Worm (Caenorhabditis elegans): ENCODE data around the gene scl-5.

scl-5 gene

ce11 chrIV:13046848-13047247, 17.0 kb upstream of the scl-5 start, which contains the start of gene scl-9:
Gene scl-9, plus strand, starts transcription at chrIV:13047148.
- TF ChIP-seq T22C8.4 (GFP tag; IDR thresholded peaks at IDR 0.05) (no peak), ztf-23 (GFP tag; IDR thresholded peaks at IDR 0.05) (no peak), cog-1 (tag; optimal IDR thresholded peaks at IDR 0.05) (no peak), klf-2 (GFP tag; conservative IDR thresholded peaks at IDR 0.05) (no peak), tab-1 (GFP tag; IDR thresholded peaks at IDR 0.05) (no peak), ref-1 (GFP tag; conservative IDR thresholded peaks at IDR 0.05) (no peak), med-1 (GFP tag; optimal IDR thresholded peaks at IDR 0.05; ENCODE audit: insufficient read depth) (no peak), flt-1 (GFP tag; IDR thresholded peaks at IDR 0.05) (no peak), ztf-29 (GFP tag; IDR thresholded peaks at IDR 0.05) (no peak)

- TF ChIP-seq ztf-23 (GFP tag; IDR thresholded peaks at IDR 0.05) (no peak), med-1 (GFP tag; optimal IDR thresholded peaks at IDR 0.05; ENCODE audit: insufficient read depth) (no peak), ref-1 (GFP tag; conservative IDR thresholded peaks at IDR 0.05) (no peak), cog-1 (tag; optimal IDR thresholded peaks at IDR 0.05) (no peak), ztf-29 (GFP tag; IDR thresholded peaks at IDR 0.05) (no peak)
Observed at ce11 chrIV:13048157-13048556, 15.7 kb upstream of the scl-5 start, which contains the start of gene scl-10. Gene scl-10, plus strand, starts transcription at chrIV:13048457.

- no peak for TF ChIP-seq ref-1 (GFP tag; conservative IDR thresholded peaks at IDR 0.05)
- TF ChIP-seq T22C8.4 (GFP tag; IDR thresholded peaks at IDR 0.05): no peak
- TF ChIP-seq cog-1 (tag; optimal IDR thresholded peaks at IDR 0.05): no peak
- TF ChIP-seq klf-2 (GFP tag; conservative IDR thresholded peaks at IDR 0.05): no peak
- TF ChIP-seq ztf-29 (GFP tag; IDR thresholded peaks at IDR 0.05): no peak
- TF ChIP-seq flt-1 (GFP tag; IDR thresholded peaks at IDR 0.05): no peak
- TF ChIP-seq tab-1 (GFP tag; IDR thresholded peaks at IDR 0.05): no peak
- TF ChIP-seq med-1 (GFP tag; optimal IDR thresholded peaks at IDR 0.05; ENCODE audit: insufficient read depth): no peak
- no peak for TF ChIP-seq ztf-23 (GFP tag; IDR thresholded peaks at IDR 0.05)
Observed at ce11 chrIV:13051073-13051472, 12.7 kb upstream of the scl-5 start, which contains the start of gene scl-11. Gene scl-11, plus strand, starts transcription at chrIV:13051373.

ce11 chrIV:13052568-13052967, 11.2 kb upstream of the scl-5 start, which contains the start of gene F49E11.7:
Gene F49E11.7, plus strand, starts transcription at chrIV:13052868.
- TF ChIP-seq ztf-23 (GFP tag; IDR thresholded peaks at IDR 0.05) (no peak), flt-1 (GFP tag; IDR thresholded peaks at IDR 0.05) (no peak), med-1 (GFP tag; optimal IDR thresholded peaks at IDR 0.05; ENCODE audit: insufficient read depth) (no peak), tab-1 (GFP tag; IDR thresholded peaks at IDR 0.05) (no peak), T22C8.4 (GFP tag; IDR thresholded peaks at IDR 0.05) (no peak), ref-1 (GFP tag; conservative IDR thresholded peaks at IDR 0.05) (no peak), cog-1 (tag; optimal IDR thresholded peaks at IDR 0.05) (no peak), klf-2 (GFP tag; conservative IDR thresholded peaks at IDR 0.05) (no peak), ztf-29 (GFP tag; IDR thresholded peaks at IDR 0.05) (no peak)

ce11 chrIV:13056026-13056425, 7.8 kb upstream of the scl-5 start, which contains the start of gene scl-1:
Gene scl-1, plus strand, starts transcription at chrIV:13056326.
- TF ChIP-seq T22C8.4 (GFP tag; IDR thresholded peaks at IDR 0.05): no peak
- TF ChIP-seq ztf-23 (GFP tag; IDR thresholded peaks at IDR 0.05): no peak
- TF ChIP-seq tab-1 (GFP tag; IDR thresholded peaks at IDR 0.05): no peak
- no peak for TF ChIP-seq ref-1 (GFP tag; conservative IDR thresholded peaks at IDR 0.05)
- TF ChIP-seq med-1 (GFP tag; optimal IDR thresholded peaks at IDR 0.05; ENCODE audit: insufficient read depth): no peak
- TF ChIP-seq klf-2 (GFP tag; conservative IDR thresholded peaks at IDR 0.05): no peak
- TF ChIP-seq ztf-29 (GFP tag; IDR thresholded peaks at IDR 0.05): no peak
- no peak for TF ChIP-seq cog-1 (tag; optimal IDR thresholded peaks at IDR 0.05)
- no peak for TF ChIP-seq flt-1 (GFP tag; IDR thresholded peaks at IDR 0.05)

ce11 chrIV:13057418-13057817, 6.4 kb upstream of the scl-5 start, which contains the start of gene scl-2:
Gene scl-2, plus strand, starts transcription at chrIV:13057710.
- TF ChIP-seq flt-1 (GFP tag; IDR thresholded peaks at IDR 0.05) (no peak), cog-1 (tag; optimal IDR thresholded peaks at IDR 0.05) (no peak), T22C8.4 (GFP tag; IDR thresholded peaks at IDR 0.05) (no peak), ref-1 (GFP tag; conservative IDR thresholded peaks at IDR 0.05) (no peak), med-1 (GFP tag; optimal IDR thresholded peaks at IDR 0.05; ENCODE audit: insufficient read depth) (no peak), ztf-23 (GFP tag; IDR thresholded peaks at IDR 0.05) (no peak), klf-2 (GFP tag; conservative IDR thresholded peaks at IDR 0.05) (no peak), tab-1 (GFP tag; IDR thresholded peaks at IDR 0.05) (no peak), ztf-29 (GFP tag; IDR thresholded peaks at IDR 0.05) (no peak)

- TF ChIP-seq flt-1 (GFP tag; IDR thresholded peaks at IDR 0.05): no peak
- TF ChIP-seq med-1 (GFP tag; optimal IDR thresholded peaks at IDR 0.05; ENCODE audit: insufficient read depth): no peak
- no peak for TF ChIP-seq cog-1 (tag; optimal IDR thresholded peaks at IDR 0.05)
- TF ChIP-seq tab-1 (GFP tag; IDR thresholded peaks at IDR 0.05): no peak
- TF ChIP-seq klf-2 (GFP tag; conservative IDR thresholded peaks at IDR 0.05): no peak
- TF ChIP-seq T22C8.4 (GFP tag; IDR thresholded peaks at IDR 0.05): no peak
- TF ChIP-seq ztf-29 (GFP tag; IDR thresholded peaks at IDR 0.05): no peak
- TF ChIP-seq ztf-23 (GFP tag; IDR thresholded peaks at IDR 0.05): no peak
- TF ChIP-seq ref-1 (GFP tag; conservative IDR thresholded peaks at IDR 0.05): no peak
Observed at ce11 chrIV:13059284-13059683, 4.5 kb upstream of the scl-5 start, which contains the start of gene scl-3. Gene scl-3, plus strand, starts transcription at chrIV:13059584.

- TF ChIP-seq klf-2 (GFP tag; conservative IDR thresholded peaks at IDR 0.05) (no peak), T22C8.4 (GFP tag; IDR thresholded peaks at IDR 0.05) (no peak), ztf-23 (GFP tag; IDR thresholded peaks at IDR 0.05) (no peak)
Observed at ce11 chrIV:13066044-13066443, 2.2 kb downstream of the scl-5 start.

ce11 chrIV:13067200-13067599, 3.4 kb downstream of the scl-5 start, which contains the start of gene col-131:
Gene col-131, minus strand, starts transcription at chrIV:13067300.
- TF ChIP-seq flt-1 (GFP tag; IDR thresholded peaks at IDR 0.05): no peak

ce11 chrIV:13068451-13068850, 4.6 kb downstream of the scl-5 start, which contains the start of gene scl-6:
Gene scl-6, plus strand, starts transcription at chrIV:13068751.
- TF ChIP-seq med-1 (GFP tag; optimal IDR thresholded peaks at IDR 0.05; ENCODE audit: insufficient read depth) (no peak), klf-2 (GFP tag; conservative IDR thresholded peaks at IDR 0.05) (no peak), tab-1 (GFP tag; IDR thresholded peaks at IDR 0.05) (no peak), flt-1 (GFP tag; IDR thresholded peaks at IDR 0.05) (no peak), ref-1 (GFP tag; conservative IDR thresholded peaks at IDR 0.05) (no peak), ztf-23 (GFP tag; IDR thresholded peaks at IDR 0.05) (no peak), ztf-29 (GFP tag; IDR thresholded peaks at IDR 0.05) (no peak), T22C8.4 (GFP tag; IDR thresholded peaks at IDR 0.05) (no peak), cog-1 (tag; optimal IDR thresholded peaks at IDR 0.05) (no peak)
